Worm (Caenorhabditis elegans) whole organism, L4 larva: ENCODE data around the gene cyy-1.
A peak's percentile ranks its signal among the peaks of the same experiment; 100 is the strongest.

Experiments
- D1046.2 ChIP-seq: fragments of 200-800 bp; sonication (Bioruptor generic); IDR thresholded peaks from 2 replicates; pipeline ENCODE4 v1.3.6; 2022; ENCODE audit warnings: missing genetic modification characterization, missing compliant biosample characterization
- F44E2.7 ChIP-seq: fragments of 200-800 bp; sonication (Bioruptor generic); IDR thresholded peaks from 2 replicates; pipeline ENCODE4 v2.1.2; 2022; ENCODE audit warnings: missing genetic modification characterization, missing compliant biosample characterization
- R02D3.7 ChIP-seq: fragments of 150-350 bp; sonication (generic microtip); optimal IDR thresholded peaks from 3 replicates; lab custom pipeline; 2014; ENCODE audit warnings: missing biosample characterization, missing genetic modification characterization
- T20F7.1 ChIP-seq: fragments of 200-800 bp; sonication (Bioruptor generic); optimal IDR thresholded peaks from 2 replicates; lab custom pipeline; 2018; ENCODE audit warnings: mild to moderate bottlenecking, missing genetic modification characterization, missing compliant biosample characterization
- T26A8.4 ChIP-seq: fragments of 200-800 bp; sonication (Bioruptor generic); IDR thresholded peaks from 2 replicates; pipeline ENCODE4 v1.3.6; 2022; ENCODE audit warnings: missing genetic modification characterization, missing compliant biosample characterization
- ZK337.2 ChIP-seq: fragments of 200-800 bp; sonication (Bioruptor generic); IDR thresholded peaks from 2 replicates; pipeline ENCODE4 v1.3.6; 2022; ENCODE audit warnings: missing genetic modification reagents, missing genetic modification characterization, missing compliant biosample characterization
- ZK546.5 ChIP-seq, 2 experiments: sonication (generic microtip); optimal IDR thresholded peaks; 2 replicates each; lab custom pipeline; 2017; ENCODE audit warnings: missing biosample characterization in 2 of 2, missing genetic modification characterization in 2 of 2
- ama-1 ChIP-seq: fragments of 150-350 bp; optimal IDR thresholded peaks from 2 replicates; lab custom pipeline; 2014; ENCODE audit warnings: inconsistent platforms, mixed read lengths
- arid-1 ChIP-seq: fragments of 200-800 bp; sonication (Bioruptor generic); conservative IDR thresholded peaks from 2 replicates; pipeline ENCODE4 v1.3.6; 2022; ENCODE audit warnings: missing genetic modification reagents, missing genetic modification characterization, missing compliant biosample characterization
- attf-4 ChIP-seq: sonication (generic microtip); optimal IDR thresholded peaks from 3 replicates; lab custom pipeline; 2017; ENCODE audit warnings: missing biosample characterization, missing genetic modification characterization
- ceh-28 ChIP-seq: fragments of 150-350 bp; optimal IDR thresholded peaks from 2 replicates; lab custom pipeline; 2014; ENCODE audit warnings: missing biosample characterization, missing genetic modification reagents, missing genetic modification characterization
- ceh-32 ChIP-seq: sonication (generic microtip); optimal IDR thresholded peaks from 2 replicates; lab custom pipeline; 2016; ENCODE audit warnings: mild to moderate bottlenecking, missing genetic modification characterization, missing compliant biosample characterization; ENCODE audit not compliant: poor library complexity
- ceh-62 ChIP-seq: sonication (generic microtip); optimal IDR thresholded peaks from 2 replicates; lab custom pipeline; 2017; ENCODE audit warnings: missing biosample characterization, missing genetic modification characterization
- ceh-82 ChIP-seq: sonication (generic microtip); optimal IDR thresholded peaks from 2 replicates; lab custom pipeline; 2017; ENCODE audit warnings: missing biosample characterization, missing genetic modification characterization
- daf-16 ChIP-seq, 3 experiments: sonication (generic microtip); optimal IDR thresholded peaks; 2 replicates each; lab custom pipeline; 2016 to 2017; ENCODE audit warnings: missing genetic modification characterization in 3 of 3, missing genetic modification reagents in 3 of 3, mild to moderate bottlenecking in 2 of 3, missing compliant biosample characterization in 2 of 3, missing biosample characterization in 1 of 3, moderate library complexity in 1 of 3
- daf-19 ChIP-seq: fragments of 200-800 bp; sonication (Bioruptor generic); conservative IDR thresholded peaks from 2 replicates; pipeline ENCODE4 v1.3.6; 2022; ENCODE audit warnings: missing genetic modification characterization, missing compliant biosample characterization
- dmd-6 ChIP-seq: fragments of 200-800 bp; sonication (Bioruptor generic); IDR thresholded peaks from 2 replicates; pipeline ENCODE4 v1.3.6; 2022; ENCODE audit warnings: missing genetic modification reagents, missing genetic modification characterization, missing compliant biosample characterization
- dmd-8 ChIP-seq: fragments of 200-800 bp; sonication (Bioruptor generic); IDR thresholded peaks from 2 replicates; pipeline ENCODE4 v1.3.6; 2022; ENCODE audit warnings: missing genetic modification characterization, missing compliant biosample characterization
- egl-43 ChIP-seq: fragments of 200-800 bp; sonication (Bioruptor generic); IDR thresholded peaks from 2 replicates; pipeline ENCODE4 v1.3.6; 2022; ENCODE audit warnings: missing genetic modification reagents, missing genetic modification characterization, missing compliant biosample characterization
- gei-8 ChIP-seq: fragments of 200-800 bp; sonication (Bioruptor generic); optimal IDR thresholded peaks from 2 replicates; lab custom pipeline; 2018; ENCODE audit warnings: mild to moderate bottlenecking, missing genetic modification characterization, missing compliant biosample characterization
- hlh-11 ChIP-seq: fragments of 200-800 bp; sonication (Bioruptor generic); optimal IDR thresholded peaks from 2 replicates; lab custom pipeline; 2018; ENCODE audit warnings: mild to moderate bottlenecking, missing genetic modification characterization, missing compliant biosample characterization
- jun-1 ChIP-seq: fragments of 150-350 bp; optimal IDR thresholded peaks from 2 replicates; lab custom pipeline; 2014; ENCODE audit warnings: missing biosample characterization, missing genetic modification reagents, missing genetic modification characterization
- lin-1 ChIP-seq: fragments of 200-800 bp; sonication (Bioruptor generic); IDR thresholded peaks from 2 replicates; pipeline ENCODE4 v1.3.6; 2022; ENCODE audit warnings: missing genetic modification reagents, missing genetic modification characterization, missing compliant biosample characterization
- lin-38 ChIP-seq: fragments of 200-800 bp; sonication (Bioruptor generic); IDR thresholded peaks from 2 replicates; pipeline ENCODE4 v1.3.6; 2022; ENCODE audit warnings: missing genetic modification reagents, missing genetic modification characterization, missing compliant biosample characterization
- lin-39 ChIP-seq: fragments of 150-350 bp; optimal IDR thresholded peaks from 2 replicates; lab custom pipeline; 2014; ENCODE audit warnings: missing biosample characterization, missing genetic modification reagents, missing genetic modification characterization
- lir-3 ChIP-seq: sonication (generic microtip); optimal IDR thresholded peaks from 2 replicates; lab custom pipeline; 2016; ENCODE audit warnings: mild to moderate bottlenecking, missing genetic modification characterization, missing compliant biosample characterization
- mdl-1 ChIP-seq, 2 experiments: fragments of 150-350 bp in 1 of 2; sonication (generic microtip) in 1 of 2; optimal IDR thresholded peaks; 2 replicates each; lab custom pipeline; 2014 to 2017; ENCODE audit warnings: missing biosample characterization in 2 of 2, missing genetic modification characterization in 2 of 2
- mes-2 ChIP-seq: sonication (generic microtip); optimal IDR thresholded peaks from 2 replicates; lab custom pipeline; 2016; ENCODE audit warnings: missing genotype, mild to moderate bottlenecking, missing genetic modification characterization, missing compliant biosample characterization; ENCODE audit not compliant: poor library complexity, severe bottlenecking
- mxl-2 ChIP-seq: fragments of 200-800 bp; sonication (Bioruptor generic); conservative IDR thresholded peaks from 2 replicates; pipeline ENCODE4 v1.3.6; 2022; ENCODE audit warnings: missing genetic modification reagents, missing genetic modification characterization, missing compliant biosample characterization
- mxl-3 ChIP-seq: fragments of 200-800 bp; sonication (Bioruptor generic); optimal IDR thresholded peaks from 2 replicates; lab custom pipeline; 2018; ENCODE audit warnings: mild to moderate bottlenecking, missing genetic modification characterization, missing compliant biosample characterization
- nhr-10 ChIP-seq: fragments of 150-350 bp; optimal IDR thresholded peaks from 2 replicates; lab custom pipeline; 2014; ENCODE audit warnings: missing biosample characterization, missing genetic modification characterization
- nhr-102 ChIP-seq: sonication (generic microtip); optimal IDR thresholded peaks from 2 replicates; lab custom pipeline; 2016; ENCODE audit warnings: mild to moderate bottlenecking, missing genetic modification characterization, moderate library complexity, missing compliant biosample characterization
- nhr-237 ChIP-seq: sonication (generic microtip); optimal IDR thresholded peaks from 2 replicates; lab custom pipeline; 2017; ENCODE audit warnings: missing biosample characterization, missing genetic modification characterization
- nhr-42 ChIP-seq: fragments of 200-800 bp; sonication (Bioruptor generic); IDR thresholded peaks from 2 replicates; pipeline ENCODE4 v1.3.6; 2022; ENCODE audit warnings: missing genetic modification characterization, missing compliant biosample characterization
- nhr-48 ChIP-seq: sonication (generic microtip); optimal IDR thresholded peaks from 2 replicates; lab custom pipeline; 2016; ENCODE audit warnings: mild to moderate bottlenecking, missing genetic modification characterization, missing compliant biosample characterization
- nhr-6 ChIP-seq: fragments of 150-350 bp; optimal IDR thresholded peaks from 2 replicates; lab custom pipeline; 2014; ENCODE audit warnings: missing biosample characterization, missing genetic modification characterization
- nhr-76 ChIP-seq: fragments of 150-350 bp; optimal IDR thresholded peaks from 2 replicates; lab custom pipeline; 2014; ENCODE audit warnings: missing biosample characterization, missing genetic modification characterization
- php-3 ChIP-seq: fragments of 200-800 bp; sonication (Bioruptor generic); IDR thresholded peaks from 2 replicates; pipeline ENCODE4 v1.3.6; 2022; ENCODE audit warnings: missing genetic modification reagents, missing genetic modification characterization, missing compliant biosample characterization
- pqm-1 ChIP-seq: sonication (generic microtip); optimal IDR thresholded peaks from 2 replicates; lab custom pipeline; 2017; ENCODE audit warnings: missing biosample characterization, missing genetic modification characterization
- rbr-2 ChIP-seq: sonication (generic microtip); optimal IDR thresholded peaks from 2 replicates; lab custom pipeline; 2016; ENCODE audit warnings: missing genotype, missing genetic modification characterization, missing compliant biosample characterization
- sdz-12 ChIP-seq: fragments of 200-800 bp; sonication (Bioruptor generic); optimal IDR thresholded peaks from 2 replicates; lab custom pipeline; 2018; ENCODE audit warnings: mild to moderate bottlenecking, missing genetic modification characterization, missing compliant biosample characterization
- set-16 ChIP-seq: fragments of 200-800 bp; sonication (Bioruptor generic); IDR thresholded peaks from 2 replicates; pipeline ENCODE4 v1.3.6; 2022; ENCODE audit warnings: missing genetic modification reagents, missing genetic modification characterization, missing compliant biosample characterization
- unc-62 ChIP-seq, 3 experiments: fragments of 150-350 bp in 1 of 3; sonication (generic microtip); optimal IDR thresholded peaks in 2 of 3; peaks in 1 of 3; 1 replicate in 1 of 3; 2 replicates in 2 of 3; lab custom pipeline; 2014 to 2017; ENCODE audit warnings: missing biosample characterization in 3 of 3, missing genetic modification characterization in 3 of 3, missing genetic modification reagents in 3 of 3, missing genotype in 1 of 3
- vab-7 ChIP-seq: fragments of 200-800 bp; sonication (Bioruptor generic); IDR thresholded peaks from 2 replicates; pipeline ENCODE4 v1.3.6; 2022; ENCODE audit warnings: missing genetic modification reagents, missing genetic modification characterization, missing compliant biosample characterization
- zag-1 ChIP-seq: fragments of 150-350 bp; optimal IDR thresholded peaks from 2 replicates; lab custom pipeline; 2014; ENCODE audit warnings: missing biosample characterization, missing genetic modification characterization
- zip-11 ChIP-seq: fragments of 200-800 bp; sonication (Bioruptor generic); IDR thresholded peaks from 2 replicates; pipeline ENCODE4 v1.3.6; 2022; ENCODE audit warnings: missing genetic modification characterization, missing compliant biosample characterization
- zip-2 ChIP-seq: fragments of 150-350 bp; optimal IDR thresholded peaks from 2 replicates; lab custom pipeline; 2014; ENCODE audit warnings: missing biosample characterization, missing genetic modification characterization

cyy-1 gene

ce11 chrIII:8441298-8441697 is 35.6 kb downstream of the cyy-1 start:
- TF ChIP-seq nhr-42 (GFP tag; lab: Robert Waterston, UW): 0 out of 2 replicates have a peak, but pooled peaks have one; percentile 28
- peak; percentile 10; the same call in 1 of the 2 replicates for TF ChIP-seq lin-38 (GFP tag; lab: Robert Waterston, UW)
- 0 out of 2 replicates have a peak, but pooled peaks have one; percentile 16 for TF ChIP-seq D1046.2 (GFP tag; lab: Robert Waterston, UW)

ce11 chrIII:8443557-8444131 is 38.0 kb downstream of the cyy-1 start, which contains the start of gene ufbp-1:
Gene ufbp-1 (minus strand): TSS chrIII:8443607.
- TF ChIP-seq unc-62 (GFP tag; optimal IDR thresholded peaks at IDR 0.05 in 1 of 2; lab: Kevin White, UChicago) (no peak), unc-62 (tag; optimal IDR thresholded peaks at IDR 0.05; lab: Kevin White, UChicago) (no peak), ZK337.2 (GFP tag; lab: Robert Waterston, UW) (peak; percentile 37; the same call in 1 of the 2 replicates), dmd-6 (peak; percentile 51; the same call in 1 of the 2 replicates), ceh-28 (tag; lab: Kevin White, UChicago) (no peak), zag-1 (tag; lab: Kevin White, UChicago) (no peak), nhr-42 (GFP tag; lab: Robert Waterston, UW) (peak; percentile 84), T26A8.4 (GFP tag; lab: Robert Waterston, UW) (peak; percentile 87; the same call in 1 of the 2 replicates), hlh-11 (tag; lab: Kevin White, UChicago) (peak; percentile 83), T20F7.1 (peak; percentile 87), ceh-62 (tag; lab: Kevin White, UChicago) (no peak), daf-16 (GFP tag; optimal IDR thresholded peaks at IDR 0.05; lab: Kevin White, UChicago) (peak; percentile 49 to 61), daf-16 (tag; optimal IDR thresholded peaks at IDR 0.05; lab: Kevin White, UChicago) (peak; percentile 86), ama-1 (lab: Kevin White, UChicago) (peak; percentile 65), php-3 (peak; percentile 79), mxl-3 (GFP tag; lab: Kevin White, UChicago) (peak; percentile 49), nhr-10 (no peak), ceh-82 (tag; lab: Kevin White, UChicago) (no peak), nhr-102 (peak; percentile 68), zip-2 (tag; lab: Kevin White, UChicago) (peak; percentile 38), rbr-2 (peak; percentile 26), vab-7 (GFP tag; lab: Robert Waterston, UW) (no peak; the same call in 1 of the 2 replicates), jun-1 (tag; lab: Kevin White, UChicago) (no peak), arid-1 (peak; percentile 82), R02D3.7 (tag; lab: Kevin White, UChicago) (no peak), nhr-6 (peak; percentile 52), nhr-48 (peak; percentile 18), attf-4 (tag; lab: Kevin White, UChicago) (peak; percentile 42), ceh-32 (no peak), lin-1 (GFP tag; lab: Robert Waterston, UW) (peak; percentile 90), zip-11 (GFP tag; lab: Robert Waterston, UW) (0 out of 2 replicates have a peak, but pooled peaks have one; percentile 77), daf-19 (GFP tag; lab: Robert Waterston, UW) (peak; percentile 85), sdz-12 (GFP tag; lab: Kevin White, UChicago) (peak; percentile 87), nhr-76 (no peak), lin-39 (no peak), F44E2.7 (GFP tag; lab: Robert Waterston, UW) (no peak), lin-38 (GFP tag; lab: Robert Waterston, UW) (peak; percentile 82), mdl-1 (tag; optimal IDR thresholded peaks at IDR 0.05; lab: Kevin White, UChicago) (no peak), mxl-2 (GFP tag; lab: Robert Waterston, UW) (no peak), nhr-237 (tag; lab: Kevin White, UChicago) (no peak), pqm-1 (tag; lab: Kevin White, UChicago) (no peak), dmd-8 (GFP tag; lab: Robert Waterston, UW) (no peak), lir-3 (tag; lab: Kevin White, UChicago) (no peak), gei-8 (GFP tag; lab: Kevin White, UChicago) (peak; percentile 71), ZK546.5 (tag; optimal IDR thresholded peaks at IDR 0.05; lab: Kevin White, UChicago) (no peak), set-16 (GFP tag; lab: Robert Waterston, UW) (no peak), mes-2 (peak; percentile 85), egl-43 (0 out of 2 replicates have a peak, but pooled peaks have one; percentile 54)
